Worm (Caenorhabditis elegans) whole organism, mixed stage, embryonic: ENCODE data around the gene hsp-16.2.

ENCODE experiments used
- ceh-83 ChIP-seq: fragments of 200-800 bp; sonication (Bioruptor generic); optimal IDR thresholded peaks from 2 replicates; lab custom pipeline; 2018; ENCODE audit warnings: mild to moderate bottlenecking, missing genetic modification characterization, missing compliant biosample characterization
- elt-1 ChIP-seq: sonication (generic microtip); optimal IDR thresholded peaks from 2 replicates; lab custom pipeline; 2017; ENCODE audit warnings: missing genetic modification characterization, mild to moderate bottlenecking, missing compliant biosample characterization, antibody characterized with exemption, moderate library complexity, borderline replicate concordance; ENCODE audit not compliant: insufficient read depth
- ham-2 ChIP-seq: fragments of 200-800 bp; sonication (Bioruptor generic); optimal IDR thresholded peaks from 2 replicates; lab custom pipeline; 2018; ENCODE audit warnings: mild to moderate bottlenecking, missing genetic modification characterization, missing compliant biosample characterization
- nhr-237 ChIP-seq: fragments of 150-350 bp; optimal IDR thresholded peaks from 2 replicates; lab custom pipeline; 2014; ENCODE audit warnings: missing biosample characterization, missing genetic modification characterization
- sem-2 ChIP-seq: fragments of 200-800 bp; sonication (Bioruptor generic); optimal IDR thresholded peaks from 2 replicates; lab custom pipeline; 2018; ENCODE audit warnings: mild to moderate bottlenecking, missing genetic modification characterization, missing compliant biosample characterization
- snpc-4 ChIP-seq: fragments of 150-350 bp; optimal IDR thresholded peaks from 2 replicates; lab custom pipeline; 2014; ENCODE audit warnings: missing biosample characterization, missing genetic modification characterization
- unc-120 ChIP-seq: sonication (generic microtip); optimal IDR thresholded peaks from 2 replicates; lab custom pipeline; 2017; ENCODE audit warnings: missing genetic modification characterization, missing compliant biosample characterization; ENCODE audit not compliant: poor library complexity, severe bottlenecking
- unc-62 ChIP-seq: fragments of 150-350 bp; optimal IDR thresholded peaks from 2 replicates; lab custom pipeline; 2014; ENCODE audit warnings: missing biosample characterization, missing genetic modification reagents, missing genetic modification characterization

DNA sequence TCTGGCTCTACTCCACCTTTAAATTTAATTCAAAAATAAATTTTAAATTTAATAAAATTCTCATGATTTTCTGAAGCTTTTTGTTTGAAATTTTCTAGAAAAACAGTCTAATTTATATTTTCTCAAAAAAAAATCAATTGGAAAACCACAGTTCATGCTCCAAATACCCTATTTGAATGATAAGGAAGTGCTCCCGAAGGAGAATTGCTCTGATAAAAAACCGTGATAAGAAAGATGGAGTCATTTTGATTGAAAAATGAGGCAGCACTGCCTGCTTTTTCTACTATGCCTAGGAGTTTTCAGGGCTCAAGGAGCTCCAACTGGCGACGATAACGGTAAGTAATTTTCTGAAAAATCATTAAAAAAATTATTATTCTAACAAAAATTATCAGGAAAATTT is 41.2 kb upstream of the hsp-16.2 start, which contains the start of gene T10B5.7:
- TF ChIP-seq elt-1 = no peak
- no peak for TF ChIP-seq unc-120 (tag; lab: Kevin White, UChicago)
- TF ChIP-seq snpc-4 = no peak
- no peak for TF ChIP-seq ham-2 (GFP tag; lab: Kevin White, UChicago)
- no peak for TF ChIP-seq sem-2 (GFP tag; lab: Kevin White, UChicago)
- no peak for TF ChIP-seq unc-62 (GFP tag; lab: Kevin White, UChicago)
- no peak for TF ChIP-seq nhr-237 (tag; lab: Kevin White, UChicago)
- TF ChIP-seq ceh-83 (GFP tag; lab: Kevin White, UChicago) = no peak
